Worm (Caenorhabditis elegans): ENCODE data around the gene M153.3.

- no peak for TF ChIP-seq hmbx-1 (tag; optimal IDR thresholded peaks at IDR 0.05)
- no peak for TF ChIP-seq flt-1 (GFP tag; IDR thresholded peaks at IDR 0.05)
- TF ChIP-seq ama-1 (optimal IDR thresholded peaks at IDR 0.05), result no peak
- no peak for TF ChIP-seq F13C5.2 (tag; optimal IDR thresholded peaks at IDR 0.05)
- no peak for TF ChIP-seq tbx-11 (GFP tag; IDR thresholded peaks at IDR 0.05)
- TF ChIP-seq hmg-4 (GFP tag; optimal IDR thresholded peaks at IDR 0.05), result no peak
- no peak for TF ChIP-seq tra-4 (tag; optimal IDR thresholded peaks at IDR 0.05)
Observed at ce11 chrX:12146453-12147085, 3.9 kb downstream of the M153.3 start, which contains the start of gene pycr-1.

All from whole organism, early embryonic.